Worm (Caenorhabditis elegans) whole organism, early embryonic: Measurements from ENCODE around the gene M05D6.1.

Source experiments
- B0310.2 ChIP-seq: sonication (generic microtip); optimal IDR thresholded peaks from 2 replicates; lab custom pipeline; 2016; ENCODE audit warnings: mild to moderate bottlenecking, missing genetic modification characterization, missing compliant biosample characterization
- ama-1 ChIP-seq: fragments of 150-350 bp; optimal IDR thresholded peaks from 2 replicates; lab custom pipeline; 2014
- ceh-13 ChIP-seq: fragments of 200-800 bp; sonication (Bioruptor generic); optimal IDR thresholded peaks from 2 replicates; lab custom pipeline; 2018; ENCODE audit warnings: mild to moderate bottlenecking, missing genetic modification characterization, missing compliant biosample characterization
- ets-7 ChIP-seq: sonication (generic microtip); optimal IDR thresholded peaks from 2 replicates; lab custom pipeline; 2016; ENCODE audit warnings: missing genotype, missing genetic modification characterization, missing compliant biosample characterization
- flt-1 ChIP-seq: fragments of 200-800 bp; sonication (Bioruptor generic); IDR thresholded peaks from 2 replicates; pipeline ENCODE4 v1.3.6; 2022; ENCODE audit warnings: missing genetic modification characterization, missing compliant biosample characterization
- hmbx-1 ChIP-seq: sonication (generic microtip); optimal IDR thresholded peaks from 2 replicates; lab custom pipeline; 2016; ENCODE audit warnings: mild to moderate bottlenecking, missing genetic modification characterization, missing compliant biosample characterization
- hnd-1 ChIP-seq: sonication (generic microtip); optimal IDR thresholded peaks from 2 replicates; lab custom pipeline; 2016; ENCODE audit warnings: missing genetic modification characterization, missing compliant biosample characterization
- sea-1 ChIP-seq: fragments of 200-800 bp; sonication (Bioruptor generic); conservative IDR thresholded peaks from 2 replicates; pipeline ENCODE4 v1.3.6; 2022; ENCODE audit warnings: missing genetic modification characterization, missing compliant biosample characterization

DNA sequence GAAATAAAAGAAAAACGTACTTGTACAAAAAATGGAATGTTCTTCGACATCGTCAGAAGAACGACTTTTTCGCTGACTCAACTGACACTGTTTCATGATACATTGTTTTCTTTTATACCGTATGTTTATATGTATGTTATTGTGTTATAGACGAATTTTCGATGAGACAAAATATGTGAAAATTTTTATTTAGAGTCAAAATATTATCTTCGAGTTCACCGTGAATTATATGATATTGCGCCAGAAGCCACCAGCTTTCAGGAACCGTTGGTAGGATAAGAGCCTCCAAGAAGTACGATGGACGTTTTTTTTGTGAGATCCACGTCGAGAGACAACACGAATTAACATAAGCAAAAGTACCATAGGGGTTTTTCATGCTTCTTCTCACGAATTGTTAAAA lies 19.1 kb downstream of the M05D6.1 start, which contains the start of gene F22B5.6:
- no peak for TF ChIP-seq ama-1
- no peak for TF ChIP-seq flt-1
- TF ChIP-seq ceh-13 (GFP tag; lab: Kevin White, UChicago) = no peak
- TF ChIP-seq ets-7 (tag; lab: Kevin White, UChicago) = no peak
- no peak for TF ChIP-seq sea-1 (GFP tag; lab: Robert Waterston, UW)
- no peak for TF ChIP-seq hmbx-1
- no peak for TF ChIP-seq hnd-1 (tag; lab: Kevin White, UChicago)
- TF ChIP-seq B0310.2 (tag; lab: Kevin White, UChicago) = no peak
